Worm (Caenorhabditis elegans) whole organism, mixed stage, embryonic: ENCODE results near the gene uba-1.

ENCODE experiments used
- M03D4.4 ChIP-seq: sonication (generic microtip); optimal IDR thresholded peaks from 2 replicates; lab custom pipeline; 2017; ENCODE audit warnings: mild to moderate bottlenecking, missing genetic modification characterization, missing compliant biosample characterization
- bed-3 ChIP-seq: fragments of 200-800 bp; sonication (Bioruptor generic); optimal IDR thresholded peaks from 3 replicates; lab custom pipeline; 2018; ENCODE audit warnings: mild to moderate bottlenecking, missing genetic modification characterization, moderate library complexity, missing compliant biosample characterization
- blmp-1 ChIP-seq: fragments of 150-350 bp; optimal IDR thresholded peaks from 2 replicates; lab custom pipeline; 2014; ENCODE audit warnings: missing biosample characterization, missing genetic modification characterization
- ceh-39 ChIP-seq: fragments of 150-350 bp; optimal IDR thresholded peaks from 2 replicates; lab custom pipeline; 2014; ENCODE audit warnings: missing biosample characterization, missing genetic modification characterization
- ceh-43 ChIP-seq: fragments of 200-800 bp; sonication (Bioruptor generic); optimal IDR thresholded peaks from 2 replicates; lab custom pipeline; 2018; ENCODE audit warnings: mild to moderate bottlenecking, missing genetic modification characterization, moderate library complexity, missing compliant biosample characterization
- ceh-83 ChIP-seq: fragments of 200-800 bp; sonication (Bioruptor generic); optimal IDR thresholded peaks from 2 replicates; lab custom pipeline; 2018; ENCODE audit warnings: mild to moderate bottlenecking, missing genetic modification characterization, missing compliant biosample characterization
- ces-1 ChIP-seq: fragments of 150-350 bp; optimal IDR thresholded peaks from 2 replicates; lab custom pipeline; 2014; ENCODE audit warnings: missing biosample characterization, missing genetic modification reagents, missing genetic modification characterization
- cnd-1 ChIP-seq: fragments of 200-800 bp; sonication (Bioruptor generic); optimal IDR thresholded peaks from 2 replicates; lab custom pipeline; 2018; ENCODE audit warnings: mild to moderate bottlenecking, missing genetic modification characterization, missing compliant biosample characterization
- drap-1 ChIP-seq: fragments of 200-800 bp; sonication (Bioruptor generic); optimal IDR thresholded peaks from 3 replicates; lab custom pipeline; 2018; ENCODE audit warnings: mild to moderate bottlenecking, missing genetic modification characterization, missing compliant biosample characterization
- elt-1 ChIP-seq: sonication (generic microtip); optimal IDR thresholded peaks from 2 replicates; lab custom pipeline; 2017; ENCODE audit warnings: missing genetic modification characterization, mild to moderate bottlenecking, missing compliant biosample characterization, antibody characterized with exemption, moderate library complexity, borderline replicate concordance; ENCODE audit not compliant: insufficient read depth
- elt-3 ChIP-seq: fragments of 150-350 bp; optimal IDR thresholded peaks from 2 replicates; lab custom pipeline; 2014; ENCODE audit warnings: missing biosample characterization, missing genetic modification characterization
- ham-2 ChIP-seq: fragments of 200-800 bp; sonication (Bioruptor generic); optimal IDR thresholded peaks from 2 replicates; lab custom pipeline; 2018; ENCODE audit warnings: mild to moderate bottlenecking, missing genetic modification characterization, missing compliant biosample characterization
- hlh-1 ChIP-seq: fragments of 150-350 bp; optimal IDR thresholded peaks from 2 replicates; lab custom pipeline; 2014; ENCODE audit warnings: missing biosample characterization, missing genetic modification reagents, missing genetic modification characterization
- lin-13 ChIP-seq: fragments of 150-350 bp; optimal IDR thresholded peaks from 2 replicates; lab custom pipeline; 2014; ENCODE audit warnings: missing biosample characterization, missing genetic modification characterization
- lin-32 ChIP-seq: fragments of 200-800 bp; sonication (Bioruptor generic); optimal IDR thresholded peaks from 2 replicates; lab custom pipeline; 2018; ENCODE audit warnings: mild to moderate bottlenecking, missing genetic modification characterization, missing compliant biosample characterization
- lsy-2 ChIP-seq: fragments of 150-350 bp; optimal IDR thresholded peaks from 2 replicates; lab custom pipeline; 2014; ENCODE audit warnings: missing biosample characterization, missing genetic modification characterization
- mab-5 ChIP-seq: fragments of 150-350 bp; optimal IDR thresholded peaks from 2 replicates; lab custom pipeline; 2014; ENCODE audit warnings: missing biosample characterization, missing genetic modification characterization
- mep-1 ChIP-seq: fragments of 150-350 bp; optimal IDR thresholded peaks from 2 replicates; lab custom pipeline; 2017; ENCODE audit warnings: missing biosample characterization, missing genetic modification reagents, missing genetic modification characterization, inconsistent platforms
- mls-2 ChIP-seq: sonication (generic microtip); optimal IDR thresholded peaks from 2 replicates; lab custom pipeline; 2016; ENCODE audit warnings: mild to moderate bottlenecking, missing genetic modification characterization, moderate library complexity, missing compliant biosample characterization
- nhr-12 ChIP-seq: fragments of 150-350 bp; optimal IDR thresholded peaks from 2 replicates; lab custom pipeline; 2014; ENCODE audit warnings: missing biosample characterization, missing genetic modification characterization
- nhr-2 ChIP-seq: fragments of 150-350 bp; optimal IDR thresholded peaks from 2 replicates; lab custom pipeline; 2014; ENCODE audit warnings: missing biosample characterization, missing genetic modification characterization
- nhr-237 ChIP-seq: fragments of 150-350 bp; optimal IDR thresholded peaks from 2 replicates; lab custom pipeline; 2014; ENCODE audit warnings: missing biosample characterization, missing genetic modification characterization
- nhr-28 ChIP-seq: fragments of 150-350 bp; optimal IDR thresholded peaks from 2 replicates; lab custom pipeline; 2014; ENCODE audit warnings: missing biosample characterization, missing genetic modification characterization
- nhr-76 ChIP-seq: sonication (generic microtip); optimal IDR thresholded peaks from 2 replicates; lab custom pipeline; 2017; ENCODE audit warnings: missing biosample characterization, missing genetic modification characterization
- pha-4 ChIP-seq: fragments of 150-350 bp; optimal IDR thresholded peaks from 2 replicates; lab custom pipeline; 2018; ENCODE audit warnings: missing biosample characterization, missing genetic modification reagents, missing genetic modification characterization
- sem-2 ChIP-seq: fragments of 200-800 bp; sonication (Bioruptor generic); optimal IDR thresholded peaks from 2 replicates; lab custom pipeline; 2018; ENCODE audit warnings: mild to moderate bottlenecking, missing genetic modification characterization, missing compliant biosample characterization
- snpc-4 ChIP-seq: fragments of 150-350 bp; optimal IDR thresholded peaks from 2 replicates; lab custom pipeline; 2014; ENCODE audit warnings: missing biosample characterization, missing genetic modification characterization
- sptf-1 ChIP-seq: sonication (generic microtip); optimal IDR thresholded peaks from 2 replicates; lab custom pipeline; 2017; ENCODE audit warnings: mild to moderate bottlenecking, missing genetic modification characterization, moderate library complexity, missing compliant biosample characterization
- unc-120 ChIP-seq: sonication (generic microtip); optimal IDR thresholded peaks from 2 replicates; lab custom pipeline; 2017; ENCODE audit warnings: missing genetic modification characterization, missing compliant biosample characterization; ENCODE audit not compliant: poor library complexity, severe bottlenecking
- unc-39 ChIP-seq: fragments of 150-350 bp; optimal IDR thresholded peaks from 2 replicates; lab custom pipeline; 2014; ENCODE audit warnings: missing biosample characterization, missing genetic modification characterization
- unc-62 ChIP-seq: fragments of 150-350 bp; optimal IDR thresholded peaks from 2 replicates; lab custom pipeline; 2014; ENCODE audit warnings: missing biosample characterization, missing genetic modification reagents, missing genetic modification characterization
- zip-8 ChIP-seq: fragments of 150-350 bp; optimal IDR thresholded peaks from 2 replicates; lab custom pipeline; 2014; ENCODE audit warnings: missing biosample characterization, missing genetic modification characterization
- ztf-11 ChIP-seq: fragments of 150-350 bp; optimal IDR thresholded peaks from 2 replicates; lab custom pipeline; 2014; ENCODE audit warnings: missing biosample characterization, missing genetic modification characterization

Gene uba-1

DNA sequence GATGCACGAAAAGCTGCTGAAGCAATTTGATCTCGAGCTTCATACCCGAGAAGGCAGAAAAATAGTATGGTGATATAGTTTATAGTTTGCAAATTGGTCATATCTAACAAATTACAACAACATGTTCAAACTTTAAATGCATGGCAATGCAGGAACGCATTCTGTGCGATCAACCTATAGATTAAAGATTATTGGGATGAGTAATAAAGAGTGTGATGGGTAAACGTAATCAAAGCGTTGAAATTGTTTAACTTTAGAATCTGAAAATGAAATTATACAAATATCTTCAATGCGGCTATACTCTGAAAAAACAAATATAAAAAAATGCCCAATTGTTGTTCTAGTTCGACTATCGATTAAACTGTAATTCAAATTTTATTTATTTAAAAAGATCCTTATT is 18.5 kb downstream of the uba-1 start, which contains the start of gene C47E12.14:
Gene C47E12.14, minus strand, starts transcription at position 101 of the 400 bp plus-strand sequence.
- TF ChIP-seq unc-120 (no peak), ham-2 (GFP tag; lab: Kevin White, UChicago) (no peak), snpc-4 (no peak), nhr-28 (tag; lab: Kevin White, UChicago) (no peak), ceh-39 (tag; lab: Kevin White, UChicago) (no peak), lin-13 (tag; lab: Kevin White, UChicago) (no peak), mab-5 (tag; lab: Kevin White, UChicago) (no peak), ces-1 (no peak), elt-3 (tag; lab: Kevin White, UChicago) (no peak), lin-32 (GFP tag; lab: Kevin White, UChicago) (no peak), lsy-2 (tag; lab: Kevin White, UChicago) (no peak), drap-1 (no peak), elt-1 (tag; lab: Kevin White, UChicago) (no peak), nhr-76 (no peak), bed-3 (GFP tag; lab: Kevin White, UChicago) (no peak), ceh-43 (GFP tag; lab: Kevin White, UChicago) (no peak), ztf-11 (tag; lab: Kevin White, UChicago) (no peak), ceh-83 (no peak), pha-4 (tag; lab: Kevin White, UChicago) (no peak)

DNA sequence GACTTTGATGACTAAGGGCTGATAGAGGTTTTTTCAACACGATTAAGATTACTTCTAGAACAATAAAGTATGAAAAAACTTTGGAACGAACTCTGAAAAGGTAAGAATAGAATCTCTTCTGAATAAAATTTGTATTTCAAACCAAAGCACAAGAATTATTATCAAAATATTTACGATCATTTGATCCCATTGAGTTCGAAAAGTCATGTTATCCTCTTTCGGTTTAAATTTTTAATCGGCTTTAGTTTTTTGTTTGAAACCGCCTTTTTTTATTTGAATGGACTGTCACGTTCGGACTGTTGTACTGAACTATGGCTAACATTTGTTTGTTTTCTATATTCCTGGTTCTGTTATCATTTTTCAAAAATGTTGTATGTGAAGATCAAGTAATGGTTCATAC is 20.4 kb downstream of the uba-1 start, which contains the start of gene C47E12.9:
Gene C47E12.9, plus strand, starts transcription at position 301 of the 400 bp plus-strand sequence.
- TF ChIP-seq unc-62 (GFP tag; lab: Kevin White, UChicago) (no peak), mep-1 (no peak), M03D4.4 (tag; lab: Kevin White, UChicago) (no peak), nhr-237 (tag; lab: Kevin White, UChicago) (no peak), lsy-2 (tag; lab: Kevin White, UChicago) (no peak), ceh-83 (no peak), hlh-1 (no peak), blmp-1 (tag; lab: Kevin White, UChicago) (no peak), cnd-1 (tag; lab: Kevin White, UChicago) (no peak), snpc-4 (no peak), nhr-12 (tag; lab: Kevin White, UChicago) (no peak), mls-2 (tag; lab: Kevin White, UChicago) (no peak), sptf-1 (tag; lab: Kevin White, UChicago) (no peak), nhr-28 (tag; lab: Kevin White, UChicago) (no peak), mab-5 (tag; lab: Kevin White, UChicago) (no peak), sem-2 (GFP tag; lab: Kevin White, UChicago) (no peak), elt-3 (tag; lab: Kevin White, UChicago) (no peak)

DNA sequence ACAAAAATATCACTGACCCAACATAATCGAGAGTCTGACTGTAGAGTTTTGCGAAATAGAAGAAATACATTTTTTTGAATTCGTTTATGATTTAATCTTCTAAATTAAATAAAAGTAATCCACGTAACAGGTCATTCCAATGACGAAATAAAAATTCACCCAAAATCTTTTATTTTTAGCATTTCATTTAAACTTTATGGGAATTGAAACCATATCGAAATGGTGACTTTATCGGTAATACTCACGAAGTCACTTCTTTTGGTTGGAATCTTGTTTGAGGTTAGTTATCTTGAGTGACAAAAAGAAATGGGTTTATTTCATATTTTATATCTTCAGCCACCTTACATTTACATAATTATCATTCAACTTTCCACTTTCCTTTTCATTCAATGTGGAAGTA is 22.1 kb downstream of the uba-1 start, which contains the start of the genes C47E12.12 and C47E12.10:
Gene C47E12.12, minus strand, starts transcription at position 101 of the 400 bp plus-strand sequence.
Gene C47E12.10, plus strand, starts transcription at position 172 of the 400 bp plus-strand sequence.
- no peak for TF ChIP-seq ceh-39 (tag; lab: Kevin White, UChicago)
- no peak for TF ChIP-seq elt-1 (tag; lab: Kevin White, UChicago)
- TF ChIP-seq nhr-2 (tag; lab: Kevin White, UChicago): no peak
- no peak for TF ChIP-seq mls-2 (tag; lab: Kevin White, UChicago)
- no peak for TF ChIP-seq lsy-2 (tag; lab: Kevin White, UChicago)
- no peak for TF ChIP-seq pha-4 (tag; lab: Kevin White, UChicago)
- no peak for TF ChIP-seq elt-3 (tag; lab: Kevin White, UChicago)
- no peak for TF ChIP-seq sem-2 (GFP tag; lab: Kevin White, UChicago)
- no peak for TF ChIP-seq lin-13 (tag; lab: Kevin White, UChicago)
- no peak for TF ChIP-seq lin-32 (GFP tag; lab: Kevin White, UChicago)
- TF ChIP-seq, all 35 proteins: peak for 0

DNA sequence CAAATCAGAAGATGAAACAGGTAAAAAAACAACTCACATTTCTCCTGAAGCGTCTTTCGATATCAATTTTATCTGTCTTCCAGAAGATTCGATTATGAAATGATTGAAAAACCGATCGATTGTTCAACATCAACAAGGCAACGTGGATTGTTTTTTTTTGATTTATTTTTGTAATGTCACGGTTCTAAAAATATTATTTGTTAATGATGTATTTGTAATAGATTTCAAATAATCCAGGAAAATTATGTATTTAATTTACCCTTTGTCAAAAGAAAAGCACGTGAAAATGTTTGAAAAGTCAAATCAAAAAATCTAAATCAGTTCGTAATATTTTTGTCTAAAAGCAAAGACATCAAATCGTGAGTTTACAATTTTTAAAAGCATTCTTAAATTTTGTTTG is 25.7 kb downstream of the uba-1 start, which contains the start of the genes kin-5 and C47E12.11:
Gene kin-5, minus strand, starts transcription at position 101 of the 400 bp plus-strand sequence.
Gene C47E12.11, plus strand, starts transcription at position 320 of the 400 bp plus-strand sequence.
- TF ChIP-seq hlh-1 (no peak), mep-1 (no peak), unc-39 (tag; lab: Kevin White, UChicago) (no peak), unc-120 (no peak), sem-2 (GFP tag; lab: Kevin White, UChicago) (no peak), cnd-1 (tag; lab: Kevin White, UChicago) (no peak), blmp-1 (tag; lab: Kevin White, UChicago) (no peak), nhr-2 (tag; lab: Kevin White, UChicago) (no peak), zip-8 (tag; lab: Kevin White, UChicago) (no peak), ceh-43 (GFP tag; lab: Kevin White, UChicago) (no peak), M03D4.4 (tag; lab: Kevin White, UChicago) (no peak)
- TF ChIP-seq, all 35 proteins: peak for 0
